Fruit fly (Drosophila melanogaster): Measurements from ENCODE around the gene CG2162.

Gene CG2162

dm6 chr3L:3046325-3047156 lies 11.5 kb downstream of the CG2162 start, which contains the start of the genes scramb2 and Sk2 (continued):
- TF ChIP-seq sima (GFP tag; optimal IDR thresholded peaks at IDR 0.05), result peak; percentile 51
- peak; percentile 98 for TF ChIP-seq lab (GFP tag; optimal IDR thresholded peaks at IDR 0.05)
- no peak for TF ChIP-seq tll (GFP tag; optimal IDR thresholded peaks at IDR 0.05)
- TF ChIP-seq lov (optimal IDR thresholded peaks at IDR 0.05), result no peak
- peak; percentile 90 for TF ChIP-seq lov (GFP tag; IDR thresholded peaks at IDR 0.05)
- TF ChIP-seq seq (GFP tag; IDR thresholded peaks at IDR 0.05), result peak; percentile 96
- TF ChIP-seq CG11247 (GFP tag; IDR thresholded peaks at IDR 0.05), result peak; percentile 92
- peak; percentile 87 for TF ChIP-seq Usf (GFP tag; optimal IDR thresholded peaks at IDR 0.05)
- TF ChIP-seq CG10431 (GFP tag; optimal IDR thresholded peaks at IDR 0.05), result peak; percentile 85
- peak; percentile 85 for TF ChIP-seq CG16863 (GFP tag; optimal IDR thresholded peaks at IDR 0.05)
- peak; percentile 96 for TF ChIP-seq dmrt99B (tag; optimal IDR thresholded peaks at IDR 0.05)
- peak; percentile 76 for TF ChIP-seq CG9609 (GFP tag; optimal IDR thresholded peaks at IDR 0.05)
- TF ChIP-seq CG13424 (tag; optimal IDR thresholded peaks at IDR 0.05), result peak; percentile 94
- TF ChIP-seq wdn (GFP tag; IDR thresholded peaks at IDR 0.05), result peak; percentile 93
- TF ChIP-seq scrt (GFP tag; optimal IDR thresholded peaks at IDR 0.05), result peak; percentile 91
- peak; percentile 92 for TF ChIP-seq mirr (GFP tag; optimal IDR thresholded peaks at IDR 0.05)
- peak; percentile 96 for TF ChIP-seq Awh (GFP tag; IDR thresholded peaks at IDR 0.05)
- peak; percentile 94 for TF ChIP-seq CG9727 (GFP tag; optimal IDR thresholded peaks at IDR 0.05)
- TF ChIP-seq CG12155 (GFP tag; optimal IDR thresholded peaks at IDR 0.05), result peak; percentile 86
- TF ChIP-seq p53 (GFP tag; optimal IDR thresholded peaks at IDR 0.05), result no peak
- peak; percentile 92 for TF ChIP-seq gce (GFP tag; IDR thresholded peaks at IDR 0.05)
- peak; percentile 97 for TF ChIP-seq CG15269 (tag; optimal IDR thresholded peaks at IDR 0.05)
- peak; percentile 95 for TF ChIP-seq Sin3A (optimal IDR thresholded peaks at IDR 0.05)
- peak; percentile 67 for TF ChIP-seq tx (GFP tag; optimal IDR thresholded peaks at IDR 0.05)
- peak; percentile 85 for TF ChIP-seq TFAM (GFP tag; optimal IDR thresholded peaks at IDR 0.05)
- peak; percentile 83 for TF ChIP-seq ERR (GFP tag; optimal IDR thresholded peaks at IDR 0.05)
- peak; percentile 91 for TF ChIP-seq CG3847 (GFP tag; IDR thresholded peaks at IDR 0.05)
- peak; percentile 55 for TF ChIP-seq ftz-f1 (GFP tag; optimal IDR thresholded peaks at IDR 0.05)
- peak; percentile 96 for TF ChIP-seq CG11456 (GFP tag; IDR thresholded peaks at IDR 0.05)
- peak; percentile 94 for TF ChIP-seq CG2875 (GFP tag; optimal IDR thresholded peaks at IDR 0.05)
- peak; percentile 95 for TF ChIP-seq Sox102F (GFP tag; optimal IDR thresholded peaks at IDR 0.05)
- peak; percentile 80 for TF ChIP-seq fd102C (GFP tag; optimal IDR thresholded peaks at IDR 0.05)
- TF ChIP-seq dan (GFP tag; IDR thresholded peaks at IDR 0.05), result peak; percentile 74; the same call in 1 of the 2 replicates
- TF ChIP-seq ro (GFP tag; IDR thresholded peaks at IDR 0.05), result peak; percentile 83
- peak; percentile 77 for TF ChIP-seq btn (GFP tag; optimal IDR thresholded peaks at IDR 0.05)
- TF ChIP-seq Doc3 (GFP tag; IDR thresholded peaks at IDR 0.05; ENCODE audit: partially characterized antibody), result no peak
- peak; percentile 94 for TF ChIP-seq ind (GFP tag; optimal IDR thresholded peaks at IDR 0.05)
- TF ChIP-seq gt (GFP tag; IDR thresholded peaks at IDR 0.05), result peak; percentile 83
- TF ChIP-seq tap (tag; optimal IDR thresholded peaks at IDR 0.05), result peak; percentile 94
- TF ChIP-seq Abd-B (GFP tag; optimal IDR thresholded peaks at IDR 0.05), result peak; percentile 89
- TF ChIP-seq Dfd (GFP tag; optimal IDR thresholded peaks at IDR 0.05), result peak in 1 of 2 experiments; percentile 19
- TF ChIP-seq Atf3 (GFP tag; optimal IDR thresholded peaks at IDR 0.05), result peak; percentile 82
- TF ChIP-seq CG1792 (GFP tag; optimal IDR thresholded peaks at IDR 0.05), result peak; percentile 81
- peak; percentile 86 for TF ChIP-seq Ravus (GFP tag; IDR thresholded peaks at IDR 0.05)
- peak; percentile 89 for TF ChIP-seq CG1602 (GFP tag; optimal IDR thresholded peaks at IDR 0.05)
- TF ChIP-seq CG18764 (GFP tag; optimal IDR thresholded peaks at IDR 0.05), result peak; percentile 83
- TF ChIP-seq dpn (GFP tag; optimal IDR thresholded peaks at IDR 0.05), result peak; percentile 91 to 94
- peak; percentile 94 to 96 for TF ChIP-seq bsh (GFP tag; optimal IDR thresholded peaks at IDR 0.05)
- peak; percentile 91 for TF ChIP-seq CG14050 (GFP tag; IDR thresholded peaks at IDR 0.05)
- peak; percentile 95 for TF ChIP-seq CG9797 (GFP tag; optimal IDR thresholded peaks at IDR 0.05)
